Worm (Caenorhabditis elegans): ENCODE measurements around the gene C27F2.9.

The C27F2.9 gene

ce11 chrIII:5010723-5011122 lies 47.9 kb upstream of the C27F2.9 start:
- TF ChIP-seq ama-1 (optimal IDR thresholded peaks at IDR 0.05): no peak
- TF ChIP-seq mdl-1 (tag; optimal IDR thresholded peaks at IDR 0.05): no peak
- TF ChIP-seq eor-1 (tag; optimal IDR thresholded peaks at IDR 0.05): no peak
- no peak for TF ChIP-seq nhr-76 (tag; optimal IDR thresholded peaks at IDR 0.05)
- no peak for TF ChIP-seq fkh-2 (tag; optimal IDR thresholded peaks at IDR 0.05)
- no peak for TF ChIP-seq pqm-1 (tag; optimal IDR thresholded peaks at IDR 0.05)
- TF ChIP-seq mml-1 (tag; optimal IDR thresholded peaks at IDR 0.05): no peak
- no peak for TF ChIP-seq nhr-11 (tag; optimal IDR thresholded peaks at IDR 0.05)
- no peak for TF ChIP-seq nhr-12 (tag; optimal IDR thresholded peaks at IDR 0.05)
- TF ChIP-seq elt-2 (tag; optimal IDR thresholded peaks at IDR 0.05): no peak
- TF ChIP-seq pha-4 (tag; optimal IDR thresholded peaks at IDR 0.05): no peak
- TF ChIP-seq lin-39 (tag; optimal IDR thresholded peaks at IDR 0.05): no peak
- no peak for TF ChIP-seq ceh-28 (tag; optimal IDR thresholded peaks at IDR 0.05)
- no peak for TF ChIP-seq zag-1 (tag; optimal IDR thresholded peaks at IDR 0.05)
- TF ChIP-seq ceh-9 (tag; optimal IDR thresholded peaks at IDR 0.05): no peak
- no peak for TF ChIP-seq ceh-16 (tag; optimal IDR thresholded peaks at IDR 0.05)
- no peak for TF ChIP-seq ceh-82 (tag; optimal IDR thresholded peaks at IDR 0.05)

- TF ChIP-seq mdl-1 (tag; optimal IDR thresholded peaks at IDR 0.05) (no peak), nhr-11 (tag; optimal IDR thresholded peaks at IDR 0.05) (no peak), lin-39 (tag; optimal IDR thresholded peaks at IDR 0.05) (no peak)
Measured at ce11 chrIII:5008730-5009129, 45.9 kb upstream of the C27F2.9 start, which contains the start of gene R144.11. Gene R144.11, minus strand, starts transcription at chrIII:5008830.

- TF ChIP-seq nhr-77 (tag; optimal IDR thresholded peaks at IDR 0.05) (no peak), hmg-11 (tag; optimal IDR thresholded peaks at IDR 0.05) (no peak), ZK546.5 (tag; optimal IDR thresholded peaks at IDR 0.05) (no peak), lin-39 (tag; optimal IDR thresholded peaks at IDR 0.05) (no peak), nfya-1 (tag; optimal IDR thresholded peaks at IDR 0.05; ENCODE audit: insufficient read depth) (no peak), egl-5 (tag; optimal IDR thresholded peaks at IDR 0.05) (no peak), jun-1 (tag; optimal IDR thresholded peaks at IDR 0.05) (no peak), unc-39 (tag; optimal IDR thresholded peaks at IDR 0.05) (no peak), nhr-25 (tag; optimal IDR thresholded peaks at IDR 0.05) (no peak), ceh-28 (tag; optimal IDR thresholded peaks at IDR 0.05) (no peak), mml-1 (tag; optimal IDR thresholded peaks at IDR 0.05) (no peak), nhr-12 (tag; optimal IDR thresholded peaks at IDR 0.05) (no peak), R02D3.7 (tag; optimal IDR thresholded peaks at IDR 0.05) (no peak), ceh-16 (tag; optimal IDR thresholded peaks at IDR 0.05) (no peak), lsy-12 (tag; optimal IDR thresholded peaks at IDR 0.05) (no peak)
Measured at ce11 chrIII:5006881-5007280, 44.0 kb upstream of the C27F2.9 start, which contains the start of gene R144.12. Gene R144.12, minus strand, starts transcription at chrIII:5006981.

ce11 chrIII:5004621-5005020 lies 41.8 kb upstream of the C27F2.9 start, which contains the start of gene R144.6:
Gene R144.6, minus strand, starts transcription at chrIII:5004721.
- TF ChIP-seq tbx-2 (tag; optimal IDR thresholded peaks at IDR 0.05): no peak
- no peak for TF ChIP-seq fkh-10 (GFP tag; optimal IDR thresholded peaks at IDR 0.05)
- no peak for TF ChIP-seq elt-1 (tag; optimal IDR thresholded peaks at IDR 0.05)
- TF ChIP-seq fkh-2 (tag; optimal IDR thresholded peaks at IDR 0.05): no peak
- TF ChIP-seq daf-12 (tag; optimal IDR thresholded peaks at IDR 0.05): no peak
- no peak for TF ChIP-seq nhr-12 (tag; optimal IDR thresholded peaks at IDR 0.05)
- no peak for TF ChIP-seq egl-5 (tag; optimal IDR thresholded peaks at IDR 0.05)
- TF ChIP-seq ama-1 (optimal IDR thresholded peaks at IDR 0.05): no peak
- TF ChIP-seq mml-1 (tag; optimal IDR thresholded peaks at IDR 0.05): no peak
- no peak for TF ChIP-seq ztf-11 (tag; optimal IDR thresholded peaks at IDR 0.05)
- TF ChIP-seq nhr-43 (tag; optimal IDR thresholded peaks at IDR 0.05; ENCODE audit: poor library complexity, severe bottlenecking): no peak
- no peak for TF ChIP-seq fos-1 (tag; optimal IDR thresholded peaks at IDR 0.05)
- TF ChIP-seq nhr-23 (tag; optimal IDR thresholded peaks at IDR 0.05): no peak
- no peak for TF ChIP-seq mdl-1 (tag; optimal IDR thresholded peaks at IDR 0.05)
- TF ChIP-seq nhr-77 (tag; optimal IDR thresholded peaks at IDR 0.05): no peak
- TF ChIP-seq nhr-67 (tag; optimal IDR thresholded peaks at IDR 0.05): no peak
- no peak for TF ChIP-seq egl-27 (tag; optimal IDR thresholded peaks at IDR 0.05)
- TF ChIP-seq aly-2 (tag; optimal IDR thresholded peaks at IDR 0.05): no peak
- TF ChIP-seq ceh-82 (tag; optimal IDR thresholded peaks at IDR 0.05): no peak
- no peak for TF ChIP-seq ceh-9 (tag; optimal IDR thresholded peaks at IDR 0.05)
